Worm (Caenorhabditis elegans) whole organism, young adult: ENCODE data around the gene col-113.

Experiments used
- B0019.2 ChIP-seq: fragments of 200-800 bp; sonication (Bioruptor generic); conservative IDR thresholded peaks from 2 replicates; pipeline ENCODE4 v1.3.6; 2022; ENCODE audit warnings: missing genetic modification reagents, missing genetic modification characterization, missing compliant biosample characterization
- B0035.1 ChIP-seq: sonication (generic microtip); optimal IDR thresholded peaks from 2 replicates; lab custom pipeline; 2016; ENCODE audit warnings: missing genetic modification characterization, mild to moderate bottlenecking, missing compliant biosample characterization, missing genotype, missing genetic modification reagents
- B0261.1 ChIP-seq: sonication (generic microtip); optimal IDR thresholded peaks from 2 replicates; lab custom pipeline; 2016; ENCODE audit warnings: mild to moderate bottlenecking, missing genetic modification characterization, moderate library complexity, missing compliant biosample characterization
- B0336.3 ChIP-seq: fragments of 200-800 bp; sonication (Bioruptor generic); IDR thresholded peaks from 2 replicates; pipeline ENCODE4 v1.3.6; 2022; ENCODE audit warnings: missing genetic modification characterization, missing compliant biosample characterization
- F22D6.2 ChIP-seq: sonication (generic microtip); optimal IDR thresholded peaks from 2 replicates; lab custom pipeline; 2016; ENCODE audit warnings: mild to moderate bottlenecking, missing genetic modification characterization, missing compliant biosample characterization
- F23B12.7 ChIP-seq: sonication (generic microtip); optimal IDR thresholded peaks from 2 replicates; lab custom pipeline; 2017; ENCODE audit warnings: missing genetic modification characterization, mild to moderate bottlenecking, missing compliant biosample characterization, antibody characterized with exemption, moderate library complexity; ENCODE audit not compliant: insufficient read depth
- F49E8.2 ChIP-seq: sonication (generic microtip); optimal IDR thresholded peaks from 3 replicates; lab custom pipeline; 2017; ENCODE audit warnings: missing genetic modification characterization, mild to moderate bottlenecking, missing compliant biosample characterization, antibody characterized with exemption, moderate library complexity; ENCODE audit not compliant: insufficient read depth
- K11D2.4 ChIP-seq: fragments of 200-800 bp; sonication (Bioruptor generic); IDR thresholded peaks from 2 replicates; pipeline ENCODE4 v1.3.6; 2022; ENCODE audit warnings: missing genetic modification reagents, missing genetic modification characterization, missing compliant biosample characterization
- T26A5.8 ChIP-seq: sonication (generic microtip); optimal IDR thresholded peaks from 2 replicates; lab custom pipeline; 2016; ENCODE audit warnings: missing genetic modification characterization, missing compliant biosample characterization
- Y56A3A.18 ChIP-seq: fragments of 200-800 bp; sonication (Bioruptor generic); IDR thresholded peaks from 2 replicates; pipeline ENCODE4 v1.3.6; 2022; ENCODE audit warnings: missing genetic modification reagents, missing genetic modification characterization, missing compliant biosample characterization
- ZK185.1 ChIP-seq: sonication (generic microtip); optimal IDR thresholded peaks from 2 replicates; lab custom pipeline; 2016; ENCODE audit warnings: mild to moderate bottlenecking, missing genetic modification characterization, missing compliant biosample characterization; ENCODE audit not compliant: poor library complexity, severe bottlenecking
- atf-7 ChIP-seq: sonication (generic microtip); optimal IDR thresholded peaks from 2 replicates; lab custom pipeline; 2017; ENCODE audit warnings: mild to moderate bottlenecking, missing genetic modification characterization, missing compliant biosample characterization
- attf-6 ChIP-seq: fragments of 200-800 bp; sonication (Bioruptor generic); IDR thresholded peaks from 2 replicates; pipeline ENCODE4 v1.3.6; 2022; ENCODE audit warnings: missing genetic modification reagents, missing genetic modification characterization, missing compliant biosample characterization
- cebp-1 ChIP-seq, 2 experiments: fragments of 200-800 bp in 1 of 2; sonication (Bioruptor generic) in 1 of 2; sonication (generic microtip) in 1 of 2; IDR thresholded peaks in 1 of 2; optimal IDR thresholded peaks in 1 of 2; 2 replicates each; pipeline versions ENCODE4 v1.3.6 to Lab custom; 2017 to 2022; ENCODE audit warnings: missing compliant biosample characterization in 2 of 2, missing genetic modification characterization in 2 of 2, mild to moderate bottlenecking in 1 of 2, missing genetic modification reagents in 1 of 2, moderate library complexity in 1 of 2
- cebp-2 ChIP-seq: fragments of 200-800 bp; sonication (Bioruptor generic); IDR thresholded peaks from 2 replicates; pipeline ENCODE4 v1.3.6; 2022; ENCODE audit warnings: missing genetic modification characterization, missing compliant biosample characterization
- ceh-40 ChIP-seq: fragments of 200-800 bp; sonication (Bioruptor generic); IDR thresholded peaks from 2 replicates; pipeline ENCODE4 v1.3.6; 2022; ENCODE audit warnings: missing genetic modification characterization, missing compliant biosample characterization
- chd-7 ChIP-seq: sonication (generic microtip); optimal IDR thresholded peaks from 2 replicates; lab custom pipeline; 2016; ENCODE audit warnings: mild to moderate bottlenecking, missing genetic modification characterization, moderate library complexity, missing compliant biosample characterization
- die-1 ChIP-seq: sonication (generic microtip); optimal IDR thresholded peaks from 2 replicates; lab custom pipeline; 2016; ENCODE audit warnings: missing genotype, mild to moderate bottlenecking, missing genetic modification characterization, missing compliant biosample characterization
- ets-4 ChIP-seq: fragments of 200-800 bp; sonication (Bioruptor generic); optimal IDR thresholded peaks from 2 replicates; lab custom pipeline; 2018; ENCODE audit warnings: mild to moderate bottlenecking, missing genetic modification characterization, missing compliant biosample characterization
- fkh-3 ChIP-seq: sonication (generic microtip); optimal IDR thresholded peaks from 2 replicates; lab custom pipeline; 2016; ENCODE audit warnings: mild to moderate bottlenecking, missing genetic modification characterization, missing compliant biosample characterization
- hmg-1.2 ChIP-seq: fragments of 200-800 bp; sonication (Bioruptor generic); IDR thresholded peaks from 2 replicates; pipeline ENCODE4 v1.3.6; 2022; ENCODE audit warnings: missing genetic modification reagents, missing genetic modification characterization, missing compliant biosample characterization
- hmg-20 ChIP-seq: fragments of 200-800 bp; sonication (Bioruptor generic); IDR thresholded peaks from 2 replicates; pipeline ENCODE4 v1.3.6; 2022; ENCODE audit warnings: missing genetic modification reagents, missing genetic modification characterization, missing compliant biosample characterization
- let-607 ChIP-seq, 2 experiments: fragments of 200-800 bp in 1 of 2; sonication (Bioruptor generic) in 1 of 2; sonication (generic microtip) in 1 of 2; optimal IDR thresholded peaks; 2 replicates each; lab custom pipeline; 2016 to 2018; ENCODE audit warnings: mild to moderate bottlenecking in 2 of 2, missing compliant biosample characterization in 2 of 2, missing genetic modification characterization in 2 of 2, moderate library complexity in 2 of 2, missing genotype in 1 of 2
- lsy-27 ChIP-seq: sonication (generic microtip); optimal IDR thresholded peaks from 2 replicates; lab custom pipeline; 2017; ENCODE audit warnings: missing genetic modification characterization, mild to moderate bottlenecking, missing compliant biosample characterization, antibody characterized with exemption, missing genotype, borderline replicate concordance; ENCODE audit not compliant: insufficient read depth
- madf-8 ChIP-seq: fragments of 200-800 bp; sonication (Bioruptor generic); conservative IDR thresholded peaks from 2 replicates; pipeline ENCODE4 v1.3.6; 2022; ENCODE audit warnings: missing genetic modification reagents, missing genetic modification characterization, missing compliant biosample characterization
- mes-4 ChIP-seq: sonication (generic microtip); optimal IDR thresholded peaks from 2 replicates; lab custom pipeline; 2016; ENCODE audit warnings: missing genotype, missing genetic modification characterization, missing compliant biosample characterization
- nfya-2 ChIP-seq: fragments of 200-800 bp; sonication (Bioruptor generic); IDR thresholded peaks from 2 replicates; pipeline ENCODE4 v1.3.6; 2022; ENCODE audit warnings: missing genetic modification reagents, missing genetic modification characterization, missing compliant biosample characterization
- nhr-80 ChIP-seq: sonication (generic microtip); optimal IDR thresholded peaks from 2 replicates; lab custom pipeline; 2016; ENCODE audit warnings: missing genetic modification characterization, missing compliant biosample characterization
- nhr-90 ChIP-seq: sonication (generic microtip); optimal IDR thresholded peaks from 2 replicates; lab custom pipeline; 2016; ENCODE audit warnings: missing genotype, mild to moderate bottlenecking, missing genetic modification characterization, missing compliant biosample characterization
- pha-4 ChIP-seq: fragments of 150-350 bp; sonication (generic microtip); optimal IDR thresholded peaks from 2 replicates; lab custom pipeline; 2014; ENCODE audit warnings: missing biosample characterization, missing genetic modification reagents, missing genetic modification characterization
- repo-1 ChIP-seq: sonication (generic microtip); optimal IDR thresholded peaks from 2 replicates; lab custom pipeline; 2017; ENCODE audit warnings: mild to moderate bottlenecking, missing genetic modification characterization, missing compliant biosample characterization
- sea-2 ChIP-seq: fragments of 200-800 bp; sonication (Bioruptor generic); IDR thresholded peaks from 2 replicates; pipeline ENCODE4 v1.3.6; 2022; ENCODE audit warnings: missing genetic modification characterization, missing compliant biosample characterization
- snpc-1.1 ChIP-seq: sonication (generic microtip); optimal IDR thresholded peaks from 2 replicates; lab custom pipeline; 2017; ENCODE audit warnings: missing genetic modification characterization, mild to moderate bottlenecking, missing compliant biosample characterization, antibody characterized with exemption, moderate library complexity, missing genotype, missing genetic modification reagents; ENCODE audit not compliant: insufficient read depth
- snpc-3.4 ChIP-seq: sonication (generic microtip); optimal IDR thresholded peaks from 2 replicates; lab custom pipeline; 2017; ENCODE audit warnings: missing genetic modification characterization, mild to moderate bottlenecking, missing compliant biosample characterization, antibody characterized with exemption, moderate library complexity, missing genotype, missing genetic modification reagents
- snpc-4 ChIP-seq, 5 experiments: fragments of 150-350 bp in 1 of 5; sonication (generic microtip) in 4 of 5; optimal IDR thresholded peaks; 2 replicates each; lab custom pipeline; 2014 to 2018; ENCODE audit warnings: missing genetic modification characterization in 5 of 5, missing biosample characterization in 3 of 5, antibody characterized with exemption in 2 of 5, mild to moderate bottlenecking in 2 of 5, missing compliant biosample characterization in 2 of 5, missing genotype in 2 of 5, moderate library complexity in 2 of 5, missing genetic modification reagents in 1 of 5
- somi-1 ChIP-seq: fragments of 200-800 bp; sonication (Bioruptor generic); optimal IDR thresholded peaks from 2 replicates; lab custom pipeline; 2018; ENCODE audit warnings: mild to moderate bottlenecking, missing genetic modification characterization, missing compliant biosample characterization
- sptf-2 ChIP-seq: fragments of 200-800 bp; sonication (Bioruptor generic); optimal IDR thresholded peaks from 2 replicates; lab custom pipeline; 2018; ENCODE audit warnings: mild to moderate bottlenecking, missing genetic modification characterization, missing compliant biosample characterization
- tlf-1 ChIP-seq: fragments of 200-800 bp; sonication (Bioruptor generic); optimal IDR thresholded peaks from 2 replicates; lab custom pipeline; 2018; ENCODE audit warnings: mild to moderate bottlenecking, missing genetic modification characterization, missing compliant biosample characterization
- unc-130 ChIP-seq: sonication (generic microtip); optimal IDR thresholded peaks from 2 replicates; lab custom pipeline; 2016; ENCODE audit warnings: missing genetic modification reagents, missing genetic modification characterization, missing compliant biosample characterization
- unc-62 ChIP-seq: fragments of 150-350 bp; optimal IDR thresholded peaks from 2 replicates; lab custom pipeline; 2014; ENCODE audit warnings: missing biosample characterization, missing genetic modification reagents, missing genetic modification characterization
- xnd-1 ChIP-seq: sonication (generic microtip); optimal IDR thresholded peaks from 2 replicates; lab custom pipeline; 2016; ENCODE audit warnings: missing genotype, missing genetic modification reagents, missing genetic modification characterization, missing compliant biosample characterization
- ztf-18 ChIP-seq: sonication (generic microtip); optimal IDR thresholded peaks from 2 replicates; lab custom pipeline; 2016; ENCODE audit warnings: missing genotype, mild to moderate bottlenecking, missing genetic modification characterization, missing compliant biosample characterization
- ztf-22 ChIP-seq: fragments of 200-800 bp; sonication (Bioruptor generic); optimal IDR thresholded peaks from 2 replicates; lab custom pipeline; 2018; ENCODE audit warnings: mild to moderate bottlenecking, missing genetic modification characterization, moderate library complexity, missing compliant biosample characterization
- ztf-3 ChIP-seq: fragments of 200-800 bp; sonication (Bioruptor generic); optimal IDR thresholded peaks from 2 replicates; lab custom pipeline; 2018; ENCODE audit warnings: mild to moderate bottlenecking, missing genetic modification characterization, missing compliant biosample characterization

Gene col-113

ce11 chrIV:7186756-7187155 lies 34.4 kb upstream of the col-113 start, which contains the start of gene str-249:
TSS of gene str-249 (minus strand) at chrIV:7186856.
- TF ChIP-seq F49E8.2: no peak
- no peak for TF ChIP-seq mes-4 (tag; lab: Kevin White, UChicago)
- TF ChIP-seq let-607 (tag; optimal IDR thresholded peaks at IDR 0.05; lab: Kevin White, UChicago): no peak
- TF ChIP-seq nhr-90 (tag; lab: Kevin White, UChicago): no peak
- TF ChIP-seq lsy-27: no peak
- TF ChIP-seq atf-7 (tag; lab: Kevin White, UChicago): no peak
- no peak for TF ChIP-seq T26A5.8 (tag; lab: Kevin White, UChicago)
- TF ChIP-seq ceh-40 (GFP tag; lab: Robert Waterston, UW): no peak
- no peak for TF ChIP-seq F23B12.7 (tag; lab: Kevin White, UChicago)
- TF ChIP-seq nfya-2 (GFP tag; lab: Robert Waterston, UW): no peak
- TF ChIP-seq K11D2.4 (GFP tag; lab: Robert Waterston, UW): no peak
- no peak for TF ChIP-seq B0035.1 (tag; lab: Kevin White, UChicago)
- no peak for TF ChIP-seq ztf-22 (GFP tag; lab: Kevin White, UChicago)
- TF ChIP-seq snpc-1.1: no peak
- TF ChIP-seq die-1 (tag; lab: Kevin White, UChicago): no peak
- TF ChIP-seq madf-8 (GFP tag; lab: Robert Waterston, UW): no peak
- no peak for TF ChIP-seq ztf-18 (tag; lab: Kevin White, UChicago)
- TF ChIP-seq cebp-1 (GFP tag; IDR thresholded peaks at IDR 0.05; lab: Robert Waterston, UW): no peak
- no peak for TF ChIP-seq cebp-1 (tag; optimal IDR thresholded peaks at IDR 0.05; lab: Kevin White, UChicago)

- TF ChIP-seq hmg-20 (GFP tag; lab: Robert Waterston, UW) (no peak), somi-1 (GFP tag; lab: Kevin White, UChicago) (no peak), cebp-2 (no peak), attf-6 (no peak), xnd-1 (tag; lab: Kevin White, UChicago) (no peak), B0019.2 (GFP tag; lab: Robert Waterston, UW) (no peak), ets-4 (GFP tag; lab: Kevin White, UChicago) (no peak), B0336.3 (GFP tag; lab: Robert Waterston, UW) (no peak), snpc-4 (GFP tag; optimal IDR thresholded peaks at IDR 0.05; lab: Kevin White, UChicago) (no peak), snpc-4 (tag; optimal IDR thresholded peaks at IDR 0.05; lab: Kevin White, UChicago) (no peak), chd-7 (tag; lab: Kevin White, UChicago) (no peak), unc-130 (GFP tag; lab: Kevin White, UChicago) (no peak), fkh-3 (no peak), B0261.1 (tag; lab: Kevin White, UChicago) (no peak), madf-8 (GFP tag; lab: Robert Waterston, UW) (no peak), F49E8.2 (no peak), ztf-18 (tag; lab: Kevin White, UChicago) (no peak)
These were observed 32.3 kb upstream of the col-113 start, which contains the start of gene clec-179 for ce11 chrIV:7184597-7184996. TSS of gene clec-179 (minus strand) at chrIV:7184697.

ce11 chrIV:7182818-7183217 lies 30.5 kb upstream of the col-113 start:
- no peak for TF ChIP-seq tlf-1 (GFP tag; lab: Kevin White, UChicago)
- TF ChIP-seq nhr-80: peak; percentile 78
- no peak for TF ChIP-seq sptf-2
- TF ChIP-seq snpc-4 (GFP tag; optimal IDR thresholded peaks at IDR 0.05; lab: Kevin White, UChicago): no peak
- TF ChIP-seq snpc-4 (tag; optimal IDR thresholded peaks at IDR 0.05; lab: Kevin White, UChicago): no peak
- TF ChIP-seq hmg-1.2: no peak
- no peak for TF ChIP-seq ZK185.1 (tag; lab: Kevin White, UChicago)
- TF ChIP-seq chd-7 (tag; lab: Kevin White, UChicago): no peak
- no peak for TF ChIP-seq repo-1
- TF ChIP-seq F22D6.2: no peak
- TF ChIP-seq pha-4 (tag; lab: Kevin White, UChicago): peak; percentile 36
- peak; percentile 60 to 85 for TF ChIP-seq let-607 (tag; optimal IDR thresholded peaks at IDR 0.05; lab: Kevin White, UChicago)
- no peak for TF ChIP-seq ztf-3 (GFP tag; lab: Kevin White, UChicago)
- TF ChIP-seq sea-2: no peak
- TF ChIP-seq snpc-3.4 (tag; lab: Kevin White, UChicago): no peak
- TF ChIP-seq unc-62: peak; percentile 75
- TF ChIP-seq Y56A3A.18 (GFP tag; lab: Robert Waterston, UW): no peak
